Worm (Caenorhabditis elegans) whole organism, L1 larva: ENCODE data around the gene ceeh-2.

Experiments
- C04F5.9 ChIP-seq: sonication (generic microtip); optimal IDR thresholded peaks from 2 replicates; lab custom pipeline; 2016; ENCODE audit warnings: missing genetic modification characterization, missing compliant biosample characterization
- C16A3.4 ChIP-seq: fragments of 150-350 bp; optimal IDR thresholded peaks from 2 replicates; lab custom pipeline; 2014; ENCODE audit warnings: missing biosample characterization, missing genetic modification characterization
- C34B4.2 ChIP-seq: sonication (generic microtip); optimal IDR thresholded peaks from 2 replicates; lab custom pipeline; 2017; ENCODE audit warnings: mild to moderate bottlenecking, missing genetic modification characterization, missing compliant biosample characterization
- aha-1 ChIP-seq: fragments of 150-350 bp; optimal IDR thresholded peaks from 2 replicates; lab custom pipeline; 2014; ENCODE audit warnings: missing biosample characterization, missing genetic modification characterization
- alr-1 ChIP-seq: fragments of 200-800 bp; sonication (Bioruptor generic); optimal IDR thresholded peaks from 2 replicates; lab custom pipeline; 2018; ENCODE audit warnings: borderline replicate concordance, mild to moderate bottlenecking, missing genetic modification characterization, missing compliant biosample characterization
- aly-2 ChIP-seq: fragments of 150-350 bp; optimal IDR thresholded peaks from 2 replicates; lab custom pipeline; 2014; ENCODE audit warnings: missing biosample characterization, missing genetic modification characterization
- blmp-1 ChIP-seq: fragments of 150-350 bp; optimal IDR thresholded peaks from 2 replicates; lab custom pipeline; 2014; ENCODE audit warnings: missing biosample characterization, missing genetic modification characterization
- ceh-63 ChIP-seq: fragments of 200-800 bp; sonication (Bioruptor generic); optimal IDR thresholded peaks from 2 replicates; lab custom pipeline; 2018; ENCODE audit warnings: mild to moderate bottlenecking, missing genetic modification characterization, missing compliant biosample characterization
- ceh-8 ChIP-seq: fragments of 200-800 bp; sonication (Bioruptor generic); optimal IDR thresholded peaks from 2 replicates; lab custom pipeline; 2018; ENCODE audit warnings: mild to moderate bottlenecking, missing genetic modification characterization, moderate library complexity, missing compliant biosample characterization
- ceh-82 ChIP-seq, 3 experiments: fragments of 150-350 bp in 1 of 3; sonication (generic microtip) in 2 of 3; optimal IDR thresholded peaks; 2 replicates each; lab custom pipeline; 2014 to 2017; ENCODE audit warnings: missing biosample characterization in 3 of 3, missing genetic modification characterization in 3 of 3
- ceh-90 ChIP-seq: sonication (generic microtip); optimal IDR thresholded peaks from 2 replicates; lab custom pipeline; 2016; ENCODE audit warnings: missing genetic modification characterization, missing compliant biosample characterization
- ces-1 ChIP-seq: fragments of 150-350 bp; optimal IDR thresholded peaks from 2 replicates; lab custom pipeline; 2014; ENCODE audit warnings: missing biosample characterization, missing genetic modification reagents, missing genetic modification characterization
- dpl-1 ChIP-seq, 3 experiments: fragments of 150-350 bp in 2 of 3; sonication (generic microtip) in 1 of 3; optimal IDR thresholded peaks; 2 replicates each; lab custom pipeline; 2014 to 2017; ENCODE audit warnings: missing biosample characterization in 3 of 3, missing genetic modification characterization in 3 of 3, missing genetic modification reagents in 3 of 3
- dsc-1 ChIP-seq: sonication (generic microtip); optimal IDR thresholded peaks from 2 replicates; lab custom pipeline; 2016; ENCODE audit warnings: mild to moderate bottlenecking, missing genetic modification characterization, missing compliant biosample characterization
- efl-1 ChIP-seq, 4 experiments: fragments of 150-350 bp; optimal IDR thresholded peaks in 3 of 4; peaks in 1 of 4; 1 replicate in 1 of 4; 2 replicates in 3 of 4; lab custom pipeline; 2014; ENCODE audit warnings: missing biosample characterization in 2 of 4, missing genetic modification characterization in 2 of 4, missing genetic modification reagents in 2 of 4
- elt-2 ChIP-seq: sonication (generic microtip); optimal IDR thresholded peaks from 2 replicates; lab custom pipeline; 2016; ENCODE audit warnings: missing genetic modification characterization, mild to moderate bottlenecking, inconsistent platforms, missing compliant biosample characterization, missing genetic modification reagents
- fkh-8 ChIP-seq: sonication (generic microtip); optimal IDR thresholded peaks from 2 replicates; lab custom pipeline; 2016; ENCODE audit warnings: mild to moderate bottlenecking, missing genetic modification characterization, missing compliant biosample characterization
- hlh-4 ChIP-seq: sonication (generic microtip); optimal IDR thresholded peaks from 2 replicates; lab custom pipeline; 2016; ENCODE audit warnings: mild to moderate bottlenecking, missing genetic modification characterization, missing compliant biosample characterization
- irx-1 ChIP-seq: sonication (generic microtip); optimal IDR thresholded peaks from 2 replicates; lab custom pipeline; 2016; ENCODE audit warnings: missing genetic modification characterization, missing compliant biosample characterization
- jun-1 ChIP-seq: fragments of 150-350 bp; optimal IDR thresholded peaks from 2 replicates; lab custom pipeline; 2014; ENCODE audit warnings: missing biosample characterization, missing genetic modification reagents, missing genetic modification characterization
- lin-14 ChIP-seq: fragments of 200-800 bp; sonication (Bioruptor generic); optimal IDR thresholded peaks from 2 replicates; lab custom pipeline; 2018; ENCODE audit warnings: mild to moderate bottlenecking, missing genetic modification characterization, moderate library complexity, missing compliant biosample characterization
- lin-15B ChIP-seq: fragments of 150-350 bp; sonication (generic microtip); optimal IDR thresholded peaks from 3 replicates; lab custom pipeline; 2014; ENCODE audit warnings: missing biosample characterization, missing genetic modification characterization
- lir-3 ChIP-seq: sonication (generic microtip); optimal IDR thresholded peaks from 2 replicates; lab custom pipeline; 2016; ENCODE audit warnings: mild to moderate bottlenecking, missing genetic modification characterization, moderate library complexity, missing compliant biosample characterization; ENCODE audit not compliant: poor library complexity
- lsy-2 ChIP-seq, 2 experiments: fragments of 150-350 bp; optimal IDR thresholded peaks; 2 replicates each; lab custom pipeline; 2014; ENCODE audit warnings: missing biosample characterization in 2 of 2, missing genetic modification characterization in 2 of 2
- mab-9 ChIP-seq: fragments of 200-800 bp; sonication (Bioruptor generic); IDR thresholded peaks from 2 replicates; pipeline ENCODE4 v1.3.6; 2022; ENCODE audit warnings: missing genetic modification reagents, missing genetic modification characterization, missing compliant biosample characterization
- mdl-1 ChIP-seq, 2 experiments: fragments of 150-350 bp; optimal IDR thresholded peaks; 2 replicates each; lab custom pipeline; 2014 to 2017; ENCODE audit warnings: missing biosample characterization in 2 of 2, missing genetic modification characterization in 2 of 2, inconsistent platforms in 1 of 2
- nhr-12 ChIP-seq: sonication (generic microtip); optimal IDR thresholded peaks from 2 replicates; lab custom pipeline; 2017; ENCODE audit warnings: missing biosample characterization, missing genetic modification characterization
- nhr-19 ChIP-seq: fragments of 200-800 bp; sonication (Bioruptor generic); conservative IDR thresholded peaks from 2 replicates; pipeline ENCODE4 v1.3.6; 2022; ENCODE audit warnings: missing genetic modification characterization, missing compliant biosample characterization
- nhr-20 ChIP-seq: sonication (generic microtip); optimal IDR thresholded peaks from 2 replicates; lab custom pipeline; 2016; ENCODE audit warnings: mild to moderate bottlenecking, missing genetic modification characterization, missing compliant biosample characterization
- nhr-28 ChIP-seq: fragments of 150-350 bp; optimal IDR thresholded peaks from 2 replicates; lab custom pipeline; 2014; ENCODE audit warnings: missing biosample characterization, missing genetic modification characterization
- nhr-47 ChIP-seq: sonication (generic microtip); optimal IDR thresholded peaks from 2 replicates; lab custom pipeline; 2016; ENCODE audit warnings: mild to moderate bottlenecking, missing genetic modification characterization, moderate library complexity, missing compliant biosample characterization
- nhr-77 ChIP-seq: fragments of 150-350 bp; optimal IDR thresholded peaks from 2 replicates; lab custom pipeline; 2014; ENCODE audit warnings: missing biosample characterization, missing genetic modification characterization
- nhr-84 ChIP-seq: sonication (generic microtip); optimal IDR thresholded peaks from 2 replicates; lab custom pipeline; 2017; ENCODE audit warnings: missing biosample characterization, missing genetic modification characterization
- nhr-85 ChIP-seq: sonication (generic microtip); peaks from one replicate; lab custom pipeline; 2016; ENCODE audit warnings: missing genetic modification characterization, inconsistent platforms, missing compliant biosample characterization
- pag-3 ChIP-seq: sonication (generic microtip); optimal IDR thresholded peaks from 2 replicates; lab custom pipeline; 2017; ENCODE audit warnings: missing genetic modification characterization, mild to moderate bottlenecking, missing compliant biosample characterization, antibody characterized with exemption, borderline replicate concordance; ENCODE audit not compliant: insufficient read depth
- pax-3 ChIP-seq: fragments of 200-800 bp; sonication (Bioruptor generic); optimal IDR thresholded peaks from 2 replicates; lab custom pipeline; 2018; ENCODE audit warnings: mild to moderate bottlenecking, missing genetic modification characterization, moderate library complexity, missing compliant biosample characterization
- skn-1 ChIP-seq: fragments of 150-350 bp; optimal IDR thresholded peaks from 2 replicates; lab custom pipeline; 2014; ENCODE audit warnings: missing biosample characterization, missing genetic modification characterization
- snpc-4 ChIP-seq: fragments of 150-350 bp; optimal IDR thresholded peaks from 2 replicates; lab custom pipeline; 2014; ENCODE audit warnings: missing biosample characterization, missing genetic modification characterization
- snu-23 ChIP-seq: sonication (generic microtip); optimal IDR thresholded peaks from 2 replicates; lab custom pipeline; 2016; ENCODE audit warnings: missing genetic modification characterization, missing compliant biosample characterization
- sox-4 ChIP-seq: sonication (generic microtip); optimal IDR thresholded peaks from 2 replicates; lab custom pipeline; 2016; ENCODE audit warnings: missing genetic modification characterization, missing compliant biosample characterization
- sup-37 ChIP-seq: fragments of 200-800 bp; sonication (Bioruptor generic); optimal IDR thresholded peaks from 2 replicates; lab custom pipeline; 2018; ENCODE audit warnings: mild to moderate bottlenecking, missing genetic modification characterization, missing compliant biosample characterization
- swsn-7 ChIP-seq: sonication (generic microtip); optimal IDR thresholded peaks from 2 replicates; lab custom pipeline; 2016; ENCODE audit warnings: missing genetic modification characterization, missing compliant biosample characterization
- tbx-2 ChIP-seq: sonication (generic microtip); optimal IDR thresholded peaks from 2 replicates; lab custom pipeline; 2016; ENCODE audit warnings: missing genetic modification characterization, missing compliant biosample characterization
- tlp-1 ChIP-seq: fragments of 150-350 bp; optimal IDR thresholded peaks from 2 replicates; lab custom pipeline; 2014; ENCODE audit warnings: missing biosample characterization, missing genetic modification characterization
- unc-130 ChIP-seq: fragments of 150-350 bp; optimal IDR thresholded peaks from 2 replicates; lab custom pipeline; 2017; ENCODE audit warnings: missing biosample characterization, missing genetic modification characterization, inconsistent platforms
- unc-30 ChIP-seq: sonication (generic microtip); optimal IDR thresholded peaks from 2 replicates; lab custom pipeline; 2017; ENCODE audit warnings: missing biosample characterization, missing genetic modification characterization
- unc-98 ChIP-seq: fragments of 200-800 bp; sonication (Bioruptor generic); IDR thresholded peaks from 2 replicates; pipeline ENCODE4 v1.3.6; 2022; ENCODE audit warnings: missing genetic modification characterization, missing compliant biosample characterization
- vab-15 ChIP-seq: sonication (generic microtip); optimal IDR thresholded peaks from 2 replicates; lab custom pipeline; 2017; ENCODE audit warnings: missing genotype, mild to moderate bottlenecking, missing genetic modification characterization, missing compliant biosample characterization
- ztf-11 ChIP-seq, 2 experiments: sonication (generic microtip); optimal IDR thresholded peaks; 2 replicates each; lab custom pipeline; 2016 to 2017; ENCODE audit warnings: missing genetic modification characterization in 2 of 2, missing biosample characterization in 1 of 2, missing compliant biosample characterization in 1 of 2
- ztf-4 ChIP-seq: fragments of 150-350 bp; optimal IDR thresholded peaks from 2 replicates; lab custom pipeline; 2014; ENCODE audit warnings: missing biosample characterization, missing genetic modification characterization

ceeh-2 gene

ce11 chrV:10355773-10356335 lies 1.8 kb downstream of the ceeh-2 start, which contains the start of gene sluh-7 (continued):
- TF ChIP-seq vab-15 (tag; lab: Kevin White, UChicago): peak; percentile 60
- TF ChIP-seq alr-1: no peak
- TF ChIP-seq skn-1: peak; percentile 73
- TF ChIP-seq dsc-1 (tag; lab: Kevin White, UChicago): peak; percentile 91
- peak; percentile 85 for TF ChIP-seq unc-98
- TF ChIP-seq snpc-4 (tag; lab: Kevin White, UChicago): peak; percentile 26
- peak; percentile 88 for TF ChIP-seq nhr-20
- TF ChIP-seq C34B4.2: no peak
- peak; percentile 84 for TF ChIP-seq pax-3 (tag; lab: Kevin White, UChicago)
- TF ChIP-seq aly-2 (tag; lab: Kevin White, UChicago): peak; percentile 24
- TF ChIP-seq unc-130: peak; percentile 71
- no peak for TF ChIP-seq tlp-1
- TF ChIP-seq ztf-11 (tag; optimal IDR thresholded peaks at IDR 0.05; lab: Kevin White, UChicago): peak in 1 of 2 experiments; percentile 96
- TF ChIP-seq aha-1 (tag; lab: Kevin White, UChicago): no peak
- TF ChIP-seq jun-1 (tag; lab: Kevin White, UChicago): no peak
- peak; percentile 80 to 95 for TF ChIP-seq efl-1 (optimal IDR thresholded peaks at IDR 0.05; lab: Kevin White, UChicago)
- peak; percentile 95 to 99 for TF ChIP-seq efl-1 (GFP tag; optimal IDR thresholded peaks at IDR 0.05 in 1 of 2; lab: Kevin White, UChicago)
- peak; percentile 69 to 78 (median 74) for TF ChIP-seq ceh-82 (tag; optimal IDR thresholded peaks at IDR 0.05; lab: Kevin White, UChicago)
- TF ChIP-seq nhr-28 (tag; lab: Kevin White, UChicago): no peak
- TF ChIP-seq blmp-1 (tag; lab: Kevin White, UChicago): peak; percentile 77
- TF ChIP-seq irx-1 (tag; lab: Kevin White, UChicago): peak; percentile 95
- peak; percentile 90 for TF ChIP-seq sox-4 (tag; lab: Kevin White, UChicago)
- peak; percentile 65 for TF ChIP-seq elt-2 (tag; lab: Kevin White, UChicago)
- TF ChIP-seq nhr-19: peak; percentile 87
- peak; percentile 63 for TF ChIP-seq sup-37
- TF ChIP-seq ceh-90: peak; percentile 96
- TF ChIP-seq dpl-1 (GFP tag; optimal IDR thresholded peaks at IDR 0.05; lab: Kevin White, UChicago): peak; percentile 91 to 96 (median 94)
- peak; percentile 87 for TF ChIP-seq snu-23
- TF ChIP-seq nhr-12: no peak
- peak; percentile 91 for TF ChIP-seq tbx-2 (tag; lab: Kevin White, UChicago)
- no peak for TF ChIP-seq ceh-63 (GFP tag; lab: Kevin White, UChicago)
- peak; percentile 62 for TF ChIP-seq C16A3.4
- TF ChIP-seq hlh-4: peak; percentile 3
- TF ChIP-seq ceh-8 (GFP tag; lab: Kevin White, UChicago): no peak
- TF ChIP-seq nhr-84 (tag; lab: Kevin White, UChicago): no peak
- peak in 1 of 2 experiments; percentile 35 for TF ChIP-seq mdl-1 (tag; optimal IDR thresholded peaks at IDR 0.05; lab: Kevin White, UChicago)
- TF ChIP-seq fkh-8 (tag; lab: Kevin White, UChicago): peak; percentile 78

- peak; percentile 74 for TF ChIP-seq C04F5.9 (tag; lab: Kevin White, UChicago)
- TF ChIP-seq nhr-77 (tag; lab: Kevin White, UChicago): peak; percentile 37
- TF ChIP-seq snu-23: peak; percentile 92
- TF ChIP-seq pag-3 (tag; lab: Kevin White, UChicago): no peak
- TF ChIP-seq pax-3 (tag; lab: Kevin White, UChicago): peak; percentile 49
- TF ChIP-seq lir-3: peak; percentile 88
- TF ChIP-seq swsn-7 (tag; lab: Kevin White, UChicago): peak; percentile 92
- peak; percentile 87 to 90 for TF ChIP-seq efl-1 (optimal IDR thresholded peaks at IDR 0.05; lab: Kevin White, UChicago)
- TF ChIP-seq efl-1 (GFP tag; optimal IDR thresholded peaks at IDR 0.05 in 1 of 2; lab: Kevin White, UChicago): peak; percentile 84 to 98
- peak; percentile 87 for TF ChIP-seq nhr-85 (tag; lab: Kevin White, UChicago)
- peak; percentile 85 for TF ChIP-seq blmp-1 (tag; lab: Kevin White, UChicago)
- TF ChIP-seq C34B4.2: no peak
- no peak for TF ChIP-seq unc-30 (tag; lab: Kevin White, UChicago)
- peak; percentile 85 for TF ChIP-seq sox-4 (tag; lab: Kevin White, UChicago)
- TF ChIP-seq dsc-1 (tag; lab: Kevin White, UChicago): peak; percentile 88
- TF ChIP-seq ztf-4 (tag; lab: Kevin White, UChicago): peak; percentile 42
- peak; percentile 92 for TF ChIP-seq nhr-47 (tag; lab: Kevin White, UChicago)
- peak; percentile 87 to 93 for TF ChIP-seq lsy-2 (tag; optimal IDR thresholded peaks at IDR 0.05; lab: Kevin White, UChicago)
- TF ChIP-seq mab-9 (GFP tag; lab: Robert Waterston, UW): peak; percentile 62
- peak; percentile 51 for TF ChIP-seq jun-1 (tag; lab: Kevin White, UChicago)
- peak; percentile 81 for TF ChIP-seq lin-15B (tag; lab: Kevin White, UChicago)
- no peak for TF ChIP-seq ces-1 (GFP tag; lab: Kevin White, UChicago)
- TF ChIP-seq lin-14 (GFP tag; lab: Kevin White, UChicago): peak; percentile 87
- TF ChIP-seq ceh-82 (tag; optimal IDR thresholded peaks at IDR 0.05; lab: Kevin White, UChicago): peak; percentile 72 to 82 (median 73)
Observed at ce11 chrV:10352928-10353427, 4.7 kb downstream of the ceeh-2 start, which contains the start of gene nol-56. Gene nol-56, minus strand, starts transcription at chrV:10352978.
